Fruit fly (Drosophila melanogaster): ENCODE results near the gene GstD1.

- no peak for TF ChIP-seq h (optimal IDR thresholded peaks at IDR 0.05)
- no peak for TF ChIP-seq Myc (optimal IDR thresholded peaks at IDR 0.05)
- TF ChIP-seq psq (optimal IDR thresholded peaks at IDR 0.05) = no peak
- TF ChIP-seq ttk (optimal IDR thresholded peaks at IDR 0.05) = no peak
Observed at dm6 chr3R:12386965-12387364, 17.9 kb upstream of the GstD1 start, which contains the start of gene CG33098.

Data from Kc167 (cell line).